Worm (Caenorhabditis elegans): ENCODE results near the gene C01B10.6.

- TF ChIP-seq snpc-1.1 (tag; optimal IDR thresholded peaks at IDR 0.05; ENCODE audit: insufficient read depth) (no peak), repo-1 (tag; optimal IDR thresholded peaks at IDR 0.05) (no peak), snpc-4 (GFP tag; optimal IDR thresholded peaks at IDR 0.05) (no peak), snpc-4 (tag; optimal IDR thresholded peaks at IDR 0.05) (no peak), cebp-2 (GFP tag; IDR thresholded peaks at IDR 0.05) (no peak), dpff-1 (tag; optimal IDR thresholded peaks at IDR 0.05) (no peak), athp-1 (tag; optimal IDR thresholded peaks at IDR 0.05) (no peak), F22D6.2 (tag; optimal IDR thresholded peaks at IDR 0.05) (no peak), unc-62 (GFP tag; optimal IDR thresholded peaks at IDR 0.05) (no peak), tlf-1 (GFP tag; optimal IDR thresholded peaks at IDR 0.05) (no peak), F39B2.1 (GFP tag; IDR thresholded peaks at IDR 0.05) (no peak)
Observed at ce11 chrIV:6646905-6647304, 6.9 kb downstream of the C01B10.6 start.

All from whole organism, young adult.